Worm (Caenorhabditis elegans) whole organism, young adult: ENCODE results near the gene K06H7.7.

Source experiments
- Y53F4B.3 ChIP-seq: fragments of 200-800 bp; sonication (Bioruptor generic); IDR thresholded peaks from 2 replicates; pipeline ENCODE4 v1.3.6; 2022; ENCODE audit warnings: missing genetic modification reagents, missing genetic modification characterization, missing compliant biosample characterization
- Y67H2A.10 ChIP-seq: fragments of 200-800 bp; sonication (Bioruptor generic); conservative IDR thresholded peaks from 2 replicates; pipeline ENCODE4 v1.3.6; 2022; ENCODE audit warnings: missing genetic modification reagents, missing genetic modification characterization, missing compliant biosample characterization
- mcd-1 ChIP-seq: fragments of 200-800 bp; sonication (Bioruptor generic); IDR thresholded peaks from 2 replicates; pipeline ENCODE4 v1.3.6; 2022; ENCODE audit warnings: missing genetic modification reagents, missing genetic modification characterization, missing compliant biosample characterization
- unc-62 ChIP-seq: fragments of 150-350 bp; optimal IDR thresholded peaks from 2 replicates; lab custom pipeline; 2014; ENCODE audit warnings: missing biosample characterization, missing genetic modification reagents, missing genetic modification characterization

- TF ChIP-seq mcd-1 (GFP tag; lab: Robert Waterston, UW) (no peak), unc-62 (GFP tag; lab: Kevin White, UChicago) (no peak), Y53F4B.3 (GFP tag; lab: Robert Waterston, UW) (no peak), Y67H2A.10 (GFP tag; lab: Robert Waterston, UW) (no peak)
Measured at ce11 chrIII:8036497-8036896, 48.8 kb downstream of the K06H7.7 start.
